Fruit fly (Drosophila melanogaster) whole organism, pupa: ENCODE results near the gene CG14265.

Experiments
- CG10348 ChIP-seq: fragments of 200-800 bp; sonication (Bioruptor generic); IDR thresholded peaks from 2 replicates; pipeline ENCODE4 v1.3.6; 2022; ENCODE audit warnings: missing biosample characterization, missing genetic modification characterization
- CG12605 ChIP-seq: fragments of 200-800 bp; sonication (Bioruptor generic); IDR thresholded peaks from 2 replicates; pipeline ENCODE4 v1.3.6; 2022; ENCODE audit warnings: missing biosample characterization, missing genetic modification characterization
- CG13204 ChIP-seq: fragments of 200-800 bp; sonication (Bioruptor generic); optimal IDR thresholded peaks from 2 replicates; lab custom pipeline; 2018; ENCODE audit warnings: missing biosample characterization, mild to moderate bottlenecking, missing genetic modification characterization, moderate library complexity
- CG14655 ChIP-seq: fragments of 200-800 bp; sonication (Bioruptor generic); optimal IDR thresholded peaks from 3 replicates; lab custom pipeline; 2017; ENCODE audit warnings: mild to moderate bottlenecking, missing biosample characterization, missing genetic modification reagents, missing genetic modification characterization
- CG15710 ChIP-seq: fragments of 200-800 bp; sonication (Bioruptor generic); optimal IDR thresholded peaks from 2 replicates; lab custom pipeline; 2018; ENCODE audit warnings: missing biosample characterization, mild to moderate bottlenecking, missing genetic modification characterization, moderate library complexity
- CG17806 ChIP-seq: fragments of 200-800 bp; sonication (Bioruptor generic); optimal IDR thresholded peaks from 2 replicates; lab custom pipeline; 2018; ENCODE audit warnings: missing biosample characterization, mild to moderate bottlenecking, missing genetic modification characterization, moderate library complexity
- CG32121 ChIP-seq: fragments of 200-800 bp; sonication (Bioruptor generic); IDR thresholded peaks from 2 replicates; pipeline ENCODE4 v1.3.6; 2022; ENCODE audit warnings: missing biosample characterization, missing genetic modification characterization
- CG34367 ChIP-seq: fragments of 200-800 bp; sonication (Bioruptor generic); optimal IDR thresholded peaks from 2 replicates; lab custom pipeline; 2018; ENCODE audit warnings: missing biosample characterization, mild to moderate bottlenecking, missing genetic modification characterization
- CG4496 ChIP-seq: fragments of 200-800 bp; sonication (Bioruptor generic); IDR thresholded peaks from 3 replicates; pipeline ENCODE4 v1.3.6; 2022; ENCODE audit warnings: missing biosample characterization, missing genetic modification characterization
- CG8159 ChIP-seq: fragments of 200-800 bp; sonication (Bioruptor generic); optimal IDR thresholded peaks from 3 replicates; lab custom pipeline; 2018; ENCODE audit warnings: missing biosample characterization, mild to moderate bottlenecking, missing genetic modification characterization, moderate library complexity
- CG8301 ChIP-seq: fragments of 200-800 bp; sonication (Bioruptor generic); optimal IDR thresholded peaks from 2 replicates; lab custom pipeline; 2018; ENCODE audit warnings: missing biosample characterization, mild to moderate bottlenecking, missing genetic modification characterization
- CG9948 ChIP-seq: fragments of 200-800 bp; sonication (Bioruptor generic); optimal IDR thresholded peaks from 2 replicates; lab custom pipeline; 2018; ENCODE audit warnings: missing biosample characterization, mild to moderate bottlenecking, missing genetic modification characterization, moderate library complexity
- D1 ChIP-seq: fragments of 200-800 bp; sonication (Bioruptor generic); optimal IDR thresholded peaks from 2 replicates; lab custom pipeline; 2018; ENCODE audit warnings: missing biosample characterization, mild to moderate bottlenecking, missing genetic modification characterization, moderate library complexity
- EcR ChIP-seq: fragments of 200-800 bp; sonication (Bioruptor generic); optimal IDR thresholded peaks from 3 replicates; lab custom pipeline; 2019; ENCODE audit warnings: missing biosample characterization, missing genetic modification characterization, mild to moderate bottlenecking, moderate library complexity, missing genetic modification reagents
- Ets98B ChIP-seq: fragments of 200-800 bp; sonication (Bioruptor generic); IDR thresholded peaks from 2 replicates; pipeline ENCODE4 v1.3.6; 2022; ENCODE audit warnings: missing biosample characterization, missing genetic modification characterization
- Pif1A ChIP-seq: fragments of 200-800 bp; sonication (Bioruptor generic); optimal IDR thresholded peaks from 3 replicates; lab custom pipeline; 2016; ENCODE audit warnings: missing biosample characterization, missing genetic modification characterization
- Pif1B ChIP-seq: fragments of 200-800 bp; sonication (Bioruptor generic); optimal IDR thresholded peaks from 3 replicates; lab custom pipeline; 2016; ENCODE audit warnings: missing biosample characterization, missing genetic modification characterization
- Snoo ChIP-seq: fragments of 200-800 bp; sonication (Bioruptor generic); optimal IDR thresholded peaks from 3 replicates; lab custom pipeline; 2017; ENCODE audit warnings: missing biosample characterization, mild to moderate bottlenecking, missing genetic modification characterization, inconsistent platforms
- fd96Ca ChIP-seq: fragments of 200-800 bp; sonication (Bioruptor generic); IDR thresholded peaks from 3 replicates; pipeline ENCODE4 v1.3.6; 2022; ENCODE audit warnings: missing biosample characterization, missing genetic modification characterization
- gl ChIP-seq: fragments of 200-800 bp; sonication (Bioruptor generic); optimal IDR thresholded peaks from 2 replicates; lab custom pipeline; 2018; ENCODE audit warnings: missing biosample characterization, mild to moderate bottlenecking, missing genetic modification characterization
- rn ChIP-seq: fragments of 200-800 bp; sonication (Bioruptor generic); IDR thresholded peaks from 2 replicates; pipeline ENCODE4 v1.3.6; 2022; ENCODE audit warnings: missing biosample characterization, missing genetic modification characterization

CG14265 gene

DNA sequence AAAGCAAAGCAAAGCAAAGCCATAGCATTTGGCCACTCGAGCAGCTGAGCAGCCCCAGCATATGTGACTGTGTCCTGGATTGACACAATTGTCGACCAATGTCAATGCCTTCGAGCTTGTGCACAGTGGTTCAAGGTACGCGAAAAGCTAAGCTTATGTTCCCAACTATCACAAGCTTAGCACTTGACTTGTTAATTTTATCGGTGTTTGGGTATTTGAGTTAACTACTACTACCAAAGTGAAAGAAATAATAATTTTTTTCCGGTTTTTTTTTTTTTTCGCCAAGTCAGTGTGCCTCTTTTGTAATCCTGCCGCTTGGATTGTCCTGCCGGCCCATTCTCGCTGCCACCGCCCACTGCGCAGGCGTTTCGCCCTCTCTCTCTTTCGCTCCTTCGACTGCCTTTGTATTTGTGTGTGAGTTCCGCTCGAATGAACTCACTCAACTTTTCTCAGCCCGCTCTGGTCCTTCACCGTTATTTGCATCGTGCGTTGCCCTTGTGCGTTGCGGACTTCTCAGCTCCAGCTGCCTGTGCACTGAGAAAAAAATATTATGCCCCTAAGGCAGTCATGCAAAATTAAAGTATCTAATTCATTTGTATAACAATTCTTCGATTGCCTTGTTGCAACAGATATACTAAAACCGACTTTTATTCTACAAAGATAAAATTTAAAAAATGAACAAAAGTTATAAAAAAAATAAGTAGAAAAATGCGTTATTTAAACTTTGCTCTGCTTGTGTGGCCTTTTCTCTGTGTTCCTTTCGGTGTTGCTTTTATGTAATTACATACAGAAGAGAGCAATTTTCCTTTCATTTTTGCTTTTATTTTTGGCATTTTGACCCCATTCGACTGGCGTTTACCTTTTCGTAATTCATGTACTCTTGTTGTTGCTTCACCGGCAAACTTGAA, 30.3 kb downstream of the CG14265 start:
- peak; percentile 22 for TF ChIP-seq CG14655 (GFP tag; lab: Kevin White, UChicago)
- peak; percentile 25 for TF ChIP-seq CG8301 (tag; lab: Kevin White, UChicago)
- TF ChIP-seq CG12605 (GFP tag; lab: Robert Waterston, UW) = peak; percentile 55; the same call in 1 of the 2 replicates
- no peak; the same call in 1 of the 2 replicates for TF ChIP-seq CG32121
- TF ChIP-seq D1 (tag; lab: Kevin White, UChicago) = no peak
- TF ChIP-seq CG10348 (GFP tag; lab: Robert Waterston, UW) = no peak
- peak; percentile 29 for TF ChIP-seq CG34367 (tag; lab: Kevin White, UChicago)
- peak; percentile 79 for TF ChIP-seq CG4496 (GFP tag; lab: Robert Waterston, UW)
- peak; percentile 57 for TF ChIP-seq CG8159 (tag; lab: Kevin White, UChicago)
- TF ChIP-seq CG17806 (tag; lab: Kevin White, UChicago) = peak; percentile 41
- no peak for TF ChIP-seq Pif1B (GFP tag; lab: Kevin White, UChicago)
- TF ChIP-seq rn = no peak
- TF ChIP-seq Snoo (tag; lab: Kevin White, UChicago) = no peak
- TF ChIP-seq CG15710 (tag; lab: Kevin White, UChicago) = peak; percentile 49
- peak; percentile 61 for TF ChIP-seq Pif1A (GFP tag; lab: Kevin White, UChicago)
- no peak for TF ChIP-seq EcR (GFP tag; lab: Kevin White, UChicago)
- peak; percentile 71; the same call in 2 of the 3 replicates for TF ChIP-seq fd96Ca (GFP tag; lab: Robert Waterston, UW)
- TF ChIP-seq gl (tag; lab: Kevin White, UChicago) = no peak
- TF ChIP-seq CG13204 = no peak
- peak; percentile 35 for TF ChIP-seq CG9948 (tag; lab: Kevin White, UChicago)
- peak; percentile 68 for TF ChIP-seq Ets98B (GFP tag; lab: Robert Waterston, UW)

DNA sequence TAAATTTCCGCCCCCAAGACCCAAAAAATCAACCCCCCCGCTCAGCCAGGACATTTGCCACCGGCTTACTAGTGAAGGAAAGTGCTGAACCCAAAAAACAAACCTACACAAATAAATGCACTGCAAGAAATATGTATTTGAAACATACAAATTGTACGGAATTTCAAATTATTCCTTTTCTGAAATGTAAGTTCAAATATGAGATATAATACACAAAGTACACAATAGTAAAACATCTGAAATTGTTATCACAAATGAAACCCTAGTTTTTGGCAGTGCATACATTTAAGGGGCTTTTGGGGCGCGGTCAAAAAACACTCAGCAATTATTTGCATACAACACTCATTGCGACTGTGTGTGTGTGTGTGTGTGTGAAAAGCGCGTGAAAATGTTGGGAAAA, 42.7 kb downstream of the CG14265 start:
- no peak for TF ChIP-seq EcR (GFP tag; lab: Kevin White, UChicago)
- no peak for TF ChIP-seq rn
- no peak for TF ChIP-seq CG12605 (GFP tag; lab: Robert Waterston, UW)
- no peak for TF ChIP-seq gl (tag; lab: Kevin White, UChicago)
- no peak for TF ChIP-seq Snoo (tag; lab: Kevin White, UChicago)
- no peak for TF ChIP-seq CG9948 (tag; lab: Kevin White, UChicago)
- TF ChIP-seq fd96Ca (GFP tag; lab: Robert Waterston, UW) = no peak
- TF ChIP-seq CG8159 (tag; lab: Kevin White, UChicago) = no peak
- TF ChIP-seq CG8301 (tag; lab: Kevin White, UChicago) = no peak
- TF ChIP-seq CG15710 (tag; lab: Kevin White, UChicago) = no peak
- no peak for TF ChIP-seq Pif1B (GFP tag; lab: Kevin White, UChicago)
- no peak for TF ChIP-seq Pif1A (GFP tag; lab: Kevin White, UChicago)

DNA sequence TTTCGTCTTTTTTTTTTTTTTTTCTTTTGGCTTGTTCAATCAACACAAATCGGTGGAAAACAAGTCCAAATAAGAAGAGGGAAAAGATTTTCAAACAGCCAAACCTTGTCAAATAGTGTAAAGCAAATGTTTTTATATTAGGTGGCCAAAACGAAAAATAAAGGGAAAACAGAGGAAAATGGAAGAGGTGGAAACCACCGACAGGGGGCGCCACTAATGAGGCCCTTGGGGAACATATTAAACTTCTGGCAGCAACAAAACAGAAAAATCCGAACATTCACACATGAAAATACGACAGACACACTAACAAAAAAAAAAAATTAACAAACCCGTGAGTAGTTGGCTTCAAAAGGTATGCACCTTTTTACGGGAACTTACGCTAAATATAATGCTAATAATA, 44.2 kb downstream of the CG14265 start:
- no peak for TF ChIP-seq rn
- no peak for TF ChIP-seq fd96Ca (GFP tag; lab: Robert Waterston, UW)

DNA sequence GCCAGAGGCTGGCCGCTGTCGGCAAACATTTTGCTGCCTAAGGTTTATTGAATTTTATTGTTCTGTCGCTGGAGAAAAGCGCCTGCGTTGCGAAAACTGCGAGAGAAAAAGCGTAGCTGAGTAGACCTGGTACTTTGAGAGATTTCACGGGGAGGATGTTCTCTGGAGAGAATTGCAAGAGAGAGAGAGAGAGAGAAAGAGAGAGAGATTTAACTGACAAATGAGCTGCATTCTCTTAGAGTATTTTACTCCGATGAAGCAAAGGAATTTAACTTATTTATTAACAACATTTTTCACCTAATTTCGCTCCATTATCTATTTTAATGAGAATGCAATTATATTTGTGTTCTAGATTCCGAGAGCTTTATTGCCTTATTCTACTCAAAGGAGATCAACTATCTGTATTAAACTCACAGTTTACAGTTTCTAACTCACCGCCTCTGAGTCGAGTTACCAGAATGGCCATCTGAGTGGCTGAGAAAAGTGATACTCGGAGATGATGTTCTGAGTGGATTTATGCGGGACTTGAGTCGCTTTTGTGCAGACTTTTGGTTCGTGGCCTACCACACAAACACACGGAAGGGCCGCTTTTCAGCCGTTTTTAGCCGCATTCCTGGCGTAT, 45.5 kb downstream of the CG14265 start:
- TF ChIP-seq CG4496 (GFP tag; lab: Robert Waterston, UW) (no peak), D1 (tag; lab: Kevin White, UChicago) (no peak), CG8159 (tag; lab: Kevin White, UChicago) (no peak)

DNA sequence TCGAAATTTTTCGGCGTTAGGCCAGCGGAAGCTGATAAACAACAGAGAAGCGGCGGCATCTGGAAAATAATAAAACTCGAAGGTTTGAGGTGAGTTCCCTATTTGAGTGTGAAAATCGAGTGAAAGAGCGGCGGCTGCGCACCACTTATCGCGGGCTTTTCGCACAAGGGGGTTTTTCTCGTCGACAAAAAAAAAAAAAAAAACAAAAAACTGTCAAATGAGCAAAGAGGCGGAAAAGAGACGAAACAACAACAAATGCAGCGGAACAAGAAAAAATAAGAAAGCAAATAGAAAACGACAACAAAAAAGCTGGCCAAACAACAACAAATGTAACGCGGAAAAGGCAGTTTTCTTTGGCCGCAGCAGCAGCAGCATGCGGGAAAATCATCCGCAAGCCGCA, 46.8 kb downstream of the CG14265 start:
- no peak for TF ChIP-seq CG10348 (GFP tag; lab: Robert Waterston, UW)
- TF ChIP-seq Ets98B (GFP tag; lab: Robert Waterston, UW) = peak; percentile 87
- TF ChIP-seq CG4496 (GFP tag; lab: Robert Waterston, UW) = peak; percentile 89
- peak; percentile 61; the same call in 1 of the 2 replicates for TF ChIP-seq CG32121
- TF ChIP-seq rn = peak; percentile 64
- peak; percentile 78 for TF ChIP-seq fd96Ca (GFP tag; lab: Robert Waterston, UW)
- peak; percentile 73 for TF ChIP-seq CG14655 (GFP tag; lab: Kevin White, UChicago)
- peak; percentile 94 for TF ChIP-seq CG12605 (GFP tag; lab: Robert Waterston, UW)
- TF ChIP-seq Pif1A (GFP tag; lab: Kevin White, UChicago) = peak; percentile 67
- TF ChIP-seq CG17806 (tag; lab: Kevin White, UChicago) = no peak
- TF ChIP-seq Pif1B (GFP tag; lab: Kevin White, UChicago) = no peak
- TF ChIP-seq D1 (tag; lab: Kevin White, UChicago) = no peak
- peak; percentile 59 for TF ChIP-seq CG8301 (tag; lab: Kevin White, UChicago)
- TF ChIP-seq, all 21 proteins: peak for 9

DNA sequence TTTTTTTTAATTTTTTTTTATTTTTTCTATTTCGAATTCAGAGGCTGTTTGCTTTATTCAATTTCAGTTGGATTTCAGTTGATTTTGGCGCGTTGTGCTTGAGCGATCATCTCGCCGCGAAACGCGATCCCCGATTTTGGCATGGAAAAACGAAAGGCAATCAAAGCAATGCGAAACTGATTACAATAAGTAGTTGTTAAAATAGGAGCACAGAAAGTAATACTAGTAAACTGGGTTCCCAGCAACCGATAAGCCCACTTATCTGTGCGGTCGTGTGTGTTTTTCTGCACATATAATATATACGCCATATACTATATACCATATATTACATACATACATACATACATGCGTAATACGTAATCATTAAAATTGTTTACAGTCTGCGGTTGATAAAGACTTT, 47.3 kb downstream of the CG14265 start:
- TF ChIP-seq CG8301 (tag; lab: Kevin White, UChicago) = no peak
- no peak for TF ChIP-seq CG34367 (tag; lab: Kevin White, UChicago)
- TF ChIP-seq CG17806 (tag; lab: Kevin White, UChicago) = no peak
- TF ChIP-seq D1 (tag; lab: Kevin White, UChicago) = no peak
- TF ChIP-seq CG8159 (tag; lab: Kevin White, UChicago) = no peak
- no peak for TF ChIP-seq CG14655 (GFP tag; lab: Kevin White, UChicago)
- no peak for TF ChIP-seq Snoo (tag; lab: Kevin White, UChicago)
- no peak for TF ChIP-seq CG12605 (GFP tag; lab: Robert Waterston, UW)
- TF ChIP-seq CG10348 (GFP tag; lab: Robert Waterston, UW) = no peak
- no peak for TF ChIP-seq gl (tag; lab: Kevin White, UChicago)
- TF ChIP-seq Pif1B (GFP tag; lab: Kevin White, UChicago) = no peak
- TF ChIP-seq rn = no peak
- no peak for TF ChIP-seq CG9948 (tag; lab: Kevin White, UChicago)
- TF ChIP-seq fd96Ca (GFP tag; lab: Robert Waterston, UW) = no peak
- no peak for TF ChIP-seq CG15710 (tag; lab: Kevin White, UChicago)
- TF ChIP-seq Ets98B (GFP tag; lab: Robert Waterston, UW) = no peak
- TF ChIP-seq EcR (GFP tag; lab: Kevin White, UChicago) = no peak
- no peak for TF ChIP-seq CG4496 (GFP tag; lab: Robert Waterston, UW)
- no peak for TF ChIP-seq CG13204
- no peak for TF ChIP-seq Pif1A (GFP tag; lab: Kevin White, UChicago)
